Worm (Caenorhabditis elegans): ENCODE results near the gene nekl-4.

ce11 chrIII:5541777-5542176 lies 24.5 kb upstream of the nekl-4 start:
- TF ChIP-seq B0310.2 (tag; optimal IDR thresholded peaks at IDR 0.05) (no peak), sea-1 (GFP tag; conservative IDR thresholded peaks at IDR 0.05) (no peak), ama-1 (optimal IDR thresholded peaks at IDR 0.05) (no peak), ceh-13 (GFP tag; optimal IDR thresholded peaks at IDR 0.05) (no peak), scrt-1 (GFP tag; IDR thresholded peaks at IDR 0.05) (no peak), tbx-37 (GFP tag; conservative IDR thresholded peaks at IDR 0.05) (no peak), hmbx-1 (tag; optimal IDR thresholded peaks at IDR 0.05) (no peak)

Measured in whole organism, early embryonic.